Worm (Caenorhabditis elegans) whole organism, L4 larva: Measurements from ENCODE around the gene C27A2.12.

Experiments
- mdl-1 ChIP-seq, 2 experiments: fragments of 150-350 bp in 1 of 2; sonication (generic microtip) in 1 of 2; optimal IDR thresholded peaks; 2 replicates each; lab custom pipeline; 2014 to 2017; ENCODE audit warnings: missing biosample characterization in 2 of 2, missing genetic modification characterization in 2 of 2
- mep-1 ChIP-seq: fragments of 150-350 bp; sonication (generic microtip); optimal IDR thresholded peaks from 3 replicates; lab custom pipeline; 2014; ENCODE audit warnings: missing biosample characterization, missing genetic modification characterization

- TF ChIP-seq mep-1 (tag; lab: Kevin White, UChicago) (peak; percentile 9), mdl-1 (tag; optimal IDR thresholded peaks at IDR 0.05; lab: Kevin White, UChicago) (peak in 1 of 2 experiments; percentile 35)
Observed at ce11 chrII:5049249-5049648, 8.7 kb downstream of the C27A2.12 start.
